Fruit fly (Drosophila melanogaster): ENCODE measurements around the gene msk.

- TF ChIP-seq CG3919 (GFP tag; optimal IDR thresholded peaks at IDR 0.05) (no peak), net (GFP tag; optimal IDR thresholded peaks at IDR 0.05) (no peak), vri (GFP tag; optimal IDR thresholded peaks at IDR 0.05) (no peak), svp (GFP tag) (no peak), fd59A (GFP tag; optimal IDR thresholded peaks at IDR 0.05) (peak; percentile 26), CG6808 (GFP tag; optimal IDR thresholded peaks at IDR 0.05) (no peak), Hr39 (GFP tag; optimal IDR thresholded peaks at IDR 0.05) (peak; percentile 84), CG11902 (GFP tag; optimal IDR thresholded peaks at IDR 0.05) (peak; percentile 61), CG34406 (GFP tag; optimal IDR thresholded peaks at IDR 0.05) (peak; percentile 64), CG31627 (GFP tag; optimal IDR thresholded peaks at IDR 0.05) (peak; percentile 88), Met (GFP tag; optimal IDR thresholded peaks at IDR 0.05) (no peak), CG8119 (GFP tag; IDR thresholded peaks at IDR 0.05) (0 out of 3 replicates have a peak, but pooled peaks have one; percentile 12), Sox102F (GFP tag; optimal IDR thresholded peaks at IDR 0.05) (no peak)
These were observed 21.5 kb downstream of the msk start, which contains the start of the genes Setx and mus301 for dm6 chr3L:8137448-8137906.
